Fruit fly (Drosophila melanogaster) whole organism, embryonic: ENCODE data around the gene CG42812.

Experiments used
- CG10267 ChIP-seq: fragments of 200-800 bp; sonication (Bioruptor generic); optimal IDR thresholded peaks from 2 replicates; lab custom pipeline; 2018; ENCODE audit warnings: missing biosample characterization, mild to moderate bottlenecking, missing genetic modification characterization, moderate library complexity
- CG10543 ChIP-seq: fragments of 200-800 bp; sonication (Bioruptor generic); optimal IDR thresholded peaks from 3 replicates; lab custom pipeline; 2017; ENCODE audit warnings: missing biosample characterization, mild to moderate bottlenecking, missing genetic modification characterization, moderate library complexity
- CG10979 ChIP-seq: fragments of 200-800 bp; sonication (Bioruptor generic); optimal IDR thresholded peaks from 2 replicates; lab custom pipeline; 2018; ENCODE audit warnings: missing biosample characterization, mild to moderate bottlenecking, missing genetic modification characterization, moderate library complexity
- CG11456 ChIP-seq: fragments of 200-800 bp; sonication (Bioruptor generic); IDR thresholded peaks from 3 replicates; pipeline ENCODE4 v1.3.6; 2022; ENCODE audit warnings: missing biosample characterization, missing genetic modification characterization
- CG11560 ChIP-seq: fragments of 200-800 bp; sonication (Bioruptor generic); IDR thresholded peaks from 3 replicates; pipeline ENCODE4 v1.3.6; 2022; ENCODE audit warnings: missing biosample characterization, missing genetic modification characterization
- CG1529 ChIP-seq: fragments of 200-800 bp; sonication (Bioruptor generic); optimal IDR thresholded peaks from 3 replicates; lab custom pipeline; 2018; ENCODE audit warnings: missing biosample characterization, missing genetic modification characterization
- CG17385 ChIP-seq: fragments of 200-800 bp; sonication (Bioruptor generic); optimal IDR thresholded peaks from 3 replicates; lab custom pipeline; 2018; ENCODE audit warnings: missing biosample characterization, mild to moderate bottlenecking, missing genetic modification characterization
- CG17612 ChIP-seq: fragments of 200-800 bp; sonication (Bioruptor generic); IDR thresholded peaks from 2 replicates; pipeline ENCODE4 v1.3.6; 2022; ENCODE audit warnings: missing biosample characterization, missing genetic modification characterization
- CG2120 ChIP-seq: fragments of 200-800 bp; sonication (Bioruptor generic); optimal IDR thresholded peaks from 3 replicates; lab custom pipeline; 2016; ENCODE audit warnings: missing biosample characterization, missing genetic modification characterization
- CG2712 ChIP-seq: fragments of 200-800 bp; optimal IDR thresholded peaks from 3 replicates; lab custom pipeline; 2019; ENCODE audit warnings: missing biosample characterization, mild to moderate bottlenecking, missing genetic modification characterization, moderate library complexity
- CG2889 ChIP-seq: fragments of 200-800 bp; sonication (Bioruptor generic); IDR thresholded peaks from 3 replicates; pipeline ENCODE4 v1.3.6; 2022; ENCODE audit warnings: missing biosample characterization, missing genetic modification characterization
- CG33213 ChIP-seq: fragments of 200-800 bp; sonication (Bioruptor generic); optimal IDR thresholded peaks from 3 replicates; lab custom pipeline; 2016; ENCODE audit warnings: missing biosample characterization, missing genetic modification characterization
- CG43689 ChIP-seq: fragments of 200-800 bp; sonication (Bioruptor generic); IDR thresholded peaks from 2 replicates; pipeline ENCODE4 v1.3.6; 2022; ENCODE audit warnings: missing biosample characterization, missing genetic modification characterization
- CG4424 ChIP-seq: fragments of 200-800 bp; sonication (Bioruptor generic); optimal IDR thresholded peaks from 3 replicates; lab custom pipeline; 2016; ENCODE audit warnings: missing biosample characterization, missing genetic modification characterization
- CG9727 ChIP-seq: fragments of 200-800 bp; sonication (Bioruptor generic); optimal IDR thresholded peaks from 3 replicates; lab custom pipeline; 2017; ENCODE audit warnings: missing biosample characterization, mild to moderate bottlenecking, missing genetic modification characterization
- Deaf1 ChIP-seq: fragments of 200-800 bp; optimal IDR thresholded peaks from 3 replicates; lab custom pipeline; 2019; ENCODE audit warnings: missing biosample characterization, mild to moderate bottlenecking, missing genetic modification characterization, moderate library complexity
- Ets65A ChIP-seq: fragments of 200-800 bp; sonication (Bioruptor generic); peaks from one replicate; lab custom pipeline; 2016; ENCODE audit warnings: missing biosample characterization, missing genetic modification characterization
- H2.0 ChIP-seq: fragments of 200-800 bp; sonication (Bioruptor generic); IDR thresholded peaks from 2 replicates; pipeline ENCODE4 v1.3.6; 2022; ENCODE audit warnings: missing biosample characterization, missing genetic modification characterization
- HLH54F ChIP-seq: fragments of 200-800 bp; sonication (Bioruptor generic); optimal IDR thresholded peaks from 3 replicates; lab custom pipeline; 2016; ENCODE audit warnings: missing biosample characterization, missing genetic modification characterization
- Mad ChIP-seq: fragments of 200-800 bp; sonication (Bioruptor generic); optimal IDR thresholded peaks from 2 replicates; lab custom pipeline; 2016; ENCODE audit warnings: missing biosample characterization, missing genetic modification characterization
- Mes4 ChIP-seq: fragments of 200-800 bp; sonication (Bioruptor generic); optimal IDR thresholded peaks from 2 replicates; lab custom pipeline; 2016; ENCODE audit warnings: missing biosample characterization, missing genetic modification characterization
- NC2β ChIP-seq: fragments of 200-800 bp; sonication (Bioruptor generic); optimal IDR thresholded peaks from 2 replicates; lab custom pipeline; 2016; ENCODE audit warnings: missing biosample characterization, missing genetic modification characterization
- Oli ChIP-seq: fragments of 200-800 bp; sonication (Bioruptor generic); optimal IDR thresholded peaks from 2 replicates; lab custom pipeline; 2018; ENCODE audit warnings: missing biosample characterization, mild to moderate bottlenecking, missing genetic modification characterization, moderate library complexity
- Pdp1 ChIP-seq, 2 experiments: fragments of 200-800 bp; sonication (Bioruptor generic); optimal IDR thresholded peaks; 3 replicates each; lab custom pipeline; 2016; ENCODE audit warnings: missing biosample characterization in 2 of 2, missing genetic modification characterization in 2 of 2, mild to moderate bottlenecking in 1 of 2, moderate library complexity in 1 of 2
- Tbp ChIP-seq: fragments of >200 bp; optimal IDR thresholded peaks from 2 replicates; lab custom pipeline; 2018; ENCODE audit warnings: missing biosample characterization, missing genetic modification characterization
- Trl ChIP-seq, 3 experiments: fragments of >200 bp in 2 of 3; fragments of 200-800 bp in 1 of 3; sonication (Bioruptor generic) in 1 of 3; optimal IDR thresholded peaks; 2 replicates in 1 of 3; 3 replicates in 2 of 3; lab custom pipeline; 2016 to 2017; ENCODE audit warnings: missing biosample characterization in 1 of 3, missing genetic modification characterization in 1 of 3
- Usf ChIP-seq: fragments of 200-800 bp; sonication (Bioruptor generic); optimal IDR thresholded peaks from 2 replicates; lab custom pipeline; 2017; ENCODE audit warnings: missing genotype, missing biosample characterization, missing genetic modification characterization
- bab2 ChIP-seq: fragments of 200-800 bp; sonication (Bioruptor generic); optimal IDR thresholded peaks from 2 replicates; lab custom pipeline; 2016; ENCODE audit warnings: missing biosample characterization, missing genetic modification characterization
- cato ChIP-seq: fragments of 200-800 bp; sonication (Bioruptor generic); optimal IDR thresholded peaks from 2 replicates; lab custom pipeline; 2016; ENCODE audit warnings: missing biosample characterization, missing genetic modification characterization, borderline replicate concordance
- dmrt11E ChIP-seq: fragments of 200-800 bp; sonication (Bioruptor generic); optimal IDR thresholded peaks from 3 replicates; lab custom pipeline; 2018; ENCODE audit warnings: missing biosample characterization, mild to moderate bottlenecking, missing genetic modification characterization, moderate library complexity
- dpn ChIP-seq, 2 experiments: fragments of 200-800 bp; sonication (Bioruptor generic); optimal IDR thresholded peaks; 3 replicates each; lab custom pipeline; 2016; ENCODE audit warnings: missing biosample characterization in 2 of 2, missing genetic modification characterization in 2 of 2
- esg ChIP-seq: fragments of 200-800 bp; sonication (Bioruptor generic); conservative IDR thresholded peaks from 2 replicates; pipeline ENCODE4 v1.3.6; 2022; ENCODE audit warnings: missing biosample characterization, missing genetic modification characterization
- exex ChIP-seq: fragments of 200-800 bp; sonication (Bioruptor generic); optimal IDR thresholded peaks from 4 replicates; lab custom pipeline; 2018; ENCODE audit warnings: missing biosample characterization, mild to moderate bottlenecking, missing genetic modification characterization, moderate library complexity
- eyg ChIP-seq: fragments of 200-800 bp; sonication (Bioruptor generic); optimal IDR thresholded peaks from 3 replicates; lab custom pipeline; 2016; ENCODE audit warnings: missing biosample characterization, missing genetic modification characterization
- hkb ChIP-seq, 2 experiments: fragments of 200-800 bp in 1 of 2; fragments of >200 bp in 1 of 2; sonication (Bioruptor generic) in 1 of 2; IDR thresholded peaks in 1 of 2; optimal IDR thresholded peaks in 1 of 2; 2 replicates each; pipeline versions ENCODE4 v1.3.6 to Lab custom; 2017 to 2022; ENCODE audit warnings: missing biosample characterization in 1 of 2, missing genetic modification characterization in 1 of 2
- lilli ChIP-seq: fragments of 200-800 bp; sonication (Bioruptor generic); optimal IDR thresholded peaks from 3 replicates; lab custom pipeline; 2016; ENCODE audit warnings: missing biosample characterization, missing genetic modification characterization
- mirr ChIP-seq: fragments of 200-800 bp; sonication (Bioruptor generic); optimal IDR thresholded peaks from 3 replicates; lab custom pipeline; 2018; ENCODE audit warnings: missing biosample characterization, mild to moderate bottlenecking, missing genetic modification characterization
- nerfin-1 ChIP-seq: fragments of 200-800 bp; sonication (Bioruptor generic); optimal IDR thresholded peaks from 3 replicates; lab custom pipeline; 2019; ENCODE audit warnings: missing biosample characterization, mild to moderate bottlenecking, missing genetic modification characterization, moderate library complexity
- nmo ChIP-seq: fragments of 200-800 bp; sonication (Bioruptor generic); optimal IDR thresholded peaks from 2 replicates; lab custom pipeline; 2018; ENCODE audit warnings: missing biosample characterization, mild to moderate bottlenecking, missing genetic modification characterization, moderate library complexity
- prd ChIP-seq, 3 experiments: fragments of >200 bp in 2 of 3; fragments of 200-800 bp in 1 of 3; sonication (Bioruptor generic) in 1 of 3; optimal IDR thresholded peaks in 2 of 3; IDR thresholded peaks in 1 of 3; 2 replicates in 2 of 3; 3 replicates in 1 of 3; pipeline versions ENCODE4 v1.3.6 to Lab custom; 2017 to 2022; ENCODE audit warnings: missing biosample characterization in 1 of 3, missing genetic modification characterization in 1 of 3
- stwl ChIP-seq: fragments of 200-800 bp; sonication (Bioruptor generic); optimal IDR thresholded peaks from 3 replicates; lab custom pipeline; 2018; ENCODE audit warnings: missing biosample characterization, mild to moderate bottlenecking, missing genetic modification characterization, moderate library complexity
- tgo ChIP-seq: fragments of 200-800 bp; sonication (Bioruptor generic); IDR thresholded peaks from 3 replicates; pipeline ENCODE4 v1.3.6; 2022; ENCODE audit warnings: missing biosample characterization, missing genetic modification characterization
- tll ChIP-seq, 2 experiments: fragments of 200-800 bp in 1 of 2; fragments of >200 bp in 1 of 2; sonication (Bioruptor generic) in 1 of 2; optimal IDR thresholded peaks; 2 replicates each; lab custom pipeline; 2017 to 2019; ENCODE audit warnings: missing biosample characterization in 2 of 2, missing genetic modification characterization in 2 of 2, mild to moderate bottlenecking in 1 of 2, moderate library complexity in 1 of 2
- trem ChIP-seq: fragments of 200-800 bp; optimal IDR thresholded peaks from 3 replicates; lab custom pipeline; 2019; ENCODE audit warnings: missing biosample characterization, mild to moderate bottlenecking, missing genetic modification characterization, moderate library complexity
- yki ChIP-seq: fragments of >200 bp; optimal IDR thresholded peaks from 3 replicates; lab custom pipeline; 2018

CG42812 gene

dm6 chr3R:24357698-24358097 lies 10.3 kb downstream of the CG42812 start, which contains the start of gene Golgin84 (continued):
- TF ChIP-seq nerfin-1 (tag; lab: Kevin White, UChicago): no peak

dm6 chr3R:24353448-24353847 lies 14.5 kb downstream of the CG42812 start:
- no peak for TF ChIP-seq Tbp (GFP tag; lab: Kevin White, UChicago)
- TF ChIP-seq CG2712: no peak
- peak; percentile 78 for TF ChIP-seq exex (tag; lab: Kevin White, UChicago)
- TF ChIP-seq CG2889 (GFP tag; lab: Robert Waterston, UW): no peak
- no peak for TF ChIP-seq prd (optimal IDR thresholded peaks at IDR 0.05; lab: Kevin White, UChicago)
- TF ChIP-seq prd (GFP tag; IDR thresholded peaks at IDR 0.05; lab: Robert Waterston, UW): no peak
- no peak for TF ChIP-seq CG17612
- no peak for TF ChIP-seq CG1529 (GFP tag; lab: Kevin White, UChicago)
- no peak for TF ChIP-seq esg (GFP tag; lab: Robert Waterston, UW)
- TF ChIP-seq CG43689 (GFP tag; lab: Robert Waterston, UW): no peak
- TF ChIP-seq Mad (GFP tag; lab: Kevin White, UChicago): no peak
- TF ChIP-seq mirr (GFP tag; lab: Kevin White, UChicago): peak; percentile 79
- TF ChIP-seq Mes4: no peak
- TF ChIP-seq H2.0 (GFP tag; lab: Robert Waterston, UW): no peak
- no peak for TF ChIP-seq CG4424 (GFP tag; lab: Kevin White, UChicago)

- TF ChIP-seq eyg (peak; percentile 11), Tbp (GFP tag; lab: Kevin White, UChicago) (peak; percentile 59), yki (lab: Kevin White, UChicago) (no peak), Pdp1 (GFP tag; optimal IDR thresholded peaks at IDR 0.05; lab: Kevin White, UChicago) (peak; percentile 53 to 64), Ets65A (GFP tag; lab: Kevin White, UChicago) (peak; percentile 69), dpn (GFP tag; optimal IDR thresholded peaks at IDR 0.05; lab: Kevin White, UChicago) (peak; percentile 31 to 65), CG33213 (GFP tag; lab: Kevin White, UChicago) (peak; percentile 24), trem (tag; lab: Kevin White, UChicago) (peak; percentile 99), NC2β (GFP tag; lab: Kevin White, UChicago) (peak; percentile 16), HLH54F (GFP tag; lab: Kevin White, UChicago) (peak; percentile 72), hkb (optimal IDR thresholded peaks at IDR 0.05; lab: Kevin White, UChicago) (no peak), hkb (GFP tag; IDR thresholded peaks at IDR 0.05; lab: Robert Waterston, UW) (peak; percentile 25; the same call in 1 of the 2 replicates), lilli (GFP tag; lab: Kevin White, UChicago) (peak; percentile 76), CG2120 (GFP tag; lab: Kevin White, UChicago) (peak; percentile 82), Oli (no peak), dmrt11E (peak; percentile 61), tll (GFP tag; optimal IDR thresholded peaks at IDR 0.05; lab: Kevin White, UChicago) (peak in 1 of 2 experiments; percentile 11), cato (GFP tag; lab: Kevin White, UChicago) (peak; percentile 19), Mad (GFP tag; lab: Kevin White, UChicago) (peak; percentile 60), tgo (GFP tag; lab: Robert Waterston, UW) (peak; percentile 41; the same call in 1 of the 3 replicates), Usf (GFP tag; lab: Kevin White, UChicago) (peak; percentile 12), CG11456 (no peak), Deaf1 (tag; lab: Kevin White, UChicago) (no peak), CG10979 (tag; lab: Kevin White, UChicago) (peak; percentile 27), nmo (GFP tag; lab: Kevin White, UChicago) (peak; percentile 78), bab2 (GFP tag; lab: Kevin White, UChicago) (peak; percentile 59), CG9727 (GFP tag; lab: Kevin White, UChicago) (peak; percentile 50), CG10543 (no peak), stwl (peak; percentile 48), CG17385 (GFP tag; lab: Kevin White, UChicago) (peak; percentile 95), CG10267 (tag; lab: Kevin White, UChicago) (peak; percentile 72), CG11560 (tag; lab: Robert Waterston, UW) (no peak), Trl (optimal IDR thresholded peaks at IDR 0.05; lab: Kevin White, UChicago) (no peak), Trl (GFP tag; optimal IDR thresholded peaks at IDR 0.05; lab: Kevin White, UChicago) (peak; percentile 65)
Observed at dm6 chr3R:24348420-24349190, 19.4 kb downstream of the CG42812 start, which contains the start of the genes CG5746 and CG6454. CG5746 (minus strand) TSS chr3R:24348791. CG6454 (plus strand) TSS chr3R:24349182.
